Fruit fly (Drosophila melanogaster) whole organism, wandering third instar larva: ENCODE data around the gene CG13930.

ENCODE experiments used
- Abd-B ChIP-seq: fragments of >200 bp; optimal IDR thresholded peaks from 2 replicates; lab custom pipeline; 2017; ENCODE audit warnings: missing biosample characterization, missing genetic modification characterization
- CG32264 ChIP-seq: fragments of 200-800 bp; sonication (Bioruptor generic); optimal IDR thresholded peaks from 2 replicates; lab custom pipeline; 2016; ENCODE audit warnings: missing biosample characterization, missing genetic modification characterization
- CG9705 ChIP-seq: fragments of 200-800 bp; sonication (Bioruptor generic); optimal IDR thresholded peaks from 2 replicates; lab custom pipeline; 2018; ENCODE audit warnings: missing biosample characterization, mild to moderate bottlenecking, missing genetic modification characterization
- CrebA ChIP-seq: fragments of 200-800 bp; sonication (Bioruptor generic); optimal IDR thresholded peaks from 2 replicates; lab custom pipeline; 2016; ENCODE audit warnings: missing biosample characterization, mild to moderate bottlenecking, missing genetic modification characterization, borderline replicate concordance
- Dfd ChIP-seq: fragments of >200 bp; optimal IDR thresholded peaks from 2 replicates; lab custom pipeline; 2017; ENCODE audit warnings: missing biosample characterization, missing genetic modification characterization
- Dif ChIP-seq: fragments of 200-275, 200-300 bp; sonication (Bioruptor generic); optimal IDR thresholded peaks from 2 replicates; lab custom pipeline; 2018; ENCODE audit warnings: missing biosample characterization, missing genetic modification characterization; ENCODE audit not compliant: partially characterized antibody
- GATAd ChIP-seq: sonication (Bioruptor generic); optimal IDR thresholded peaks from 2 replicates; lab custom pipeline; 2016; ENCODE audit warnings: missing biosample characterization, missing genetic modification characterization
- HLH106 ChIP-seq: fragments of 200-800 bp; optimal IDR thresholded peaks from 3 replicates; lab custom pipeline; 2019; ENCODE audit warnings: missing biosample characterization, mild to moderate bottlenecking, missing genetic modification characterization, moderate library complexity
- Hnf4 ChIP-seq: fragments of 200-800 bp; sonication (Bioruptor generic); optimal IDR thresholded peaks from 2 replicates; lab custom pipeline; 2016; ENCODE audit warnings: missing biosample characterization, mild to moderate bottlenecking, missing genetic modification characterization
- Hr78 ChIP-seq: fragments of >200 bp; optimal IDR thresholded peaks from 2 replicates; lab custom pipeline; 2017; ENCODE audit warnings: missing biosample characterization, missing genetic modification characterization
- Hr83 ChIP-seq: fragments of 200-300 bp; sonication (Bioruptor generic); optimal IDR thresholded peaks from 2 replicates; lab custom pipeline; 2016; ENCODE audit warnings: missing biosample characterization, mild to moderate bottlenecking, missing genetic modification characterization, moderate library complexity; ENCODE audit not compliant: poor library complexity, severe bottlenecking
- Jra ChIP-seq: sonication (Bioruptor generic); optimal IDR thresholded peaks from 2 replicates; lab custom pipeline; 2016; ENCODE audit warnings: missing biosample characterization, missing genetic modification characterization
- Mio ChIP-seq: sonication (Bioruptor generic); optimal IDR thresholded peaks from 2 replicates; lab custom pipeline; 2016; ENCODE audit warnings: missing biosample characterization, missing genetic modification characterization
- Myc ChIP-seq: fragments of >200 bp; optimal IDR thresholded peaks from 2 replicates; lab custom pipeline; 2017
- N ChIP-seq: fragments of >200 bp; optimal IDR thresholded peaks from 2 replicates; lab custom pipeline; 2018; ENCODE audit warnings: missing biosample characterization, missing external identifiers, missing genetic modification characterization
- OdsH ChIP-seq: fragments of 200-800 bp; sonication (Bioruptor generic); optimal IDR thresholded peaks from 2 replicates; lab custom pipeline; 2016; ENCODE audit warnings: missing biosample characterization, mild to moderate bottlenecking, missing genetic modification characterization
- Rel ChIP-seq, 2 experiments: fragments of 200-800 bp; sonication (Bioruptor generic) in 1 of 2; optimal IDR thresholded peaks; 2 replicates in 1 of 2; 3 replicates in 1 of 2; lab custom pipeline; 2016 to 2019; ENCODE audit warnings: mild to moderate bottlenecking in 2 of 2, missing biosample characterization in 2 of 2, missing genetic modification characterization in 2 of 2, moderate library complexity in 1 of 2
- Sp1 ChIP-seq: fragments of 200-800 bp; sonication (Bioruptor generic); optimal IDR thresholded peaks from 3 replicates; lab custom pipeline; 2019; ENCODE audit warnings: missing biosample characterization, mild to moderate bottlenecking, missing genetic modification characterization, moderate library complexity
- Vsx2 ChIP-seq: fragments of 200-300, 225-300 bp; sonication (Bioruptor generic); optimal IDR thresholded peaks from 2 replicates; lab custom pipeline; 2018; ENCODE audit warnings: missing biosample characterization, missing genetic modification characterization; ENCODE audit not compliant: partially characterized antibody
- br ChIP-seq: fragments of 200-800 bp; sonication (Bioruptor generic); optimal IDR thresholded peaks from 2 replicates; lab custom pipeline; 2016; ENCODE audit warnings: missing biosample characterization, missing genetic modification characterization
- brk ChIP-seq: fragments of 200-800 bp; sonication (Bioruptor generic); optimal IDR thresholded peaks from 2 replicates; lab custom pipeline; 2016; ENCODE audit warnings: missing biosample characterization, mild to moderate bottlenecking, missing genetic modification characterization
- dl ChIP-seq, 2 experiments: fragments of 175-275, 200-275 bp in 1 of 2; fragments of 200-275 bp in 1 of 2; sonication (Bioruptor generic); optimal IDR thresholded peaks; lab custom pipeline; 2018; ENCODE audit warnings: mild to moderate bottlenecking in 2 of 2, missing biosample characterization in 2 of 2, missing genetic modification characterization in 2 of 2, moderate library complexity in 2 of 2; ENCODE audit not compliant: partially characterized antibody in 2 of 2, insufficient read depth in 1 of 2
- dmrt93B ChIP-seq: fragments of 200-800 bp; sonication (Bioruptor generic); optimal IDR thresholded peaks from 2 replicates; lab custom pipeline; 2018; ENCODE audit warnings: missing biosample characterization, mild to moderate bottlenecking, missing genetic modification characterization
- dsf ChIP-seq: sonication (Bioruptor generic); optimal IDR thresholded peaks from 2 replicates; lab custom pipeline; 2016; ENCODE audit warnings: missing biosample characterization, missing genetic modification characterization, borderline replicate concordance
- ey ChIP-seq: fragments of 200-800 bp; sonication (Bioruptor generic); optimal IDR thresholded peaks from 2 replicates; lab custom pipeline; 2016; ENCODE audit warnings: missing biosample characterization, missing genetic modification characterization
- foxo ChIP-seq, 2 experiments: fragments of 200-800 bp; sonication (Bioruptor generic); optimal IDR thresholded peaks; 2 replicates in 1 of 2; 3 replicates in 1 of 2; lab custom pipeline; 2016 to 2017; ENCODE audit warnings: missing biosample characterization in 2 of 2, missing genetic modification characterization in 2 of 2
- fru ChIP-seq: fragments of 200-800 bp; sonication (Bioruptor generic); optimal IDR thresholded peaks from 3 replicates; lab custom pipeline; 2016; ENCODE audit warnings: missing biosample characterization, mild to moderate bottlenecking, missing genetic modification characterization
- h ChIP-seq: fragments of 200-800 bp; sonication (Bioruptor generic); optimal IDR thresholded peaks from 3 replicates; lab custom pipeline; 2016; ENCODE audit warnings: missing biosample characterization, mild to moderate bottlenecking, missing genetic modification characterization
- jim ChIP-seq: fragments of 175-275, 200-325 bp; sonication (Bioruptor generic); optimal IDR thresholded peaks from 2 replicates; lab custom pipeline; 2016; ENCODE audit warnings: missing biosample characterization, mild to moderate bottlenecking, missing genetic modification characterization
- lola ChIP-seq: fragments of >200 bp; optimal IDR thresholded peaks from 2 replicates; lab custom pipeline; 2017; ENCODE audit warnings: missing biosample characterization, missing genetic modification characterization
- pan ChIP-seq: fragments of >200 bp; optimal IDR thresholded peaks from 2 replicates; lab custom pipeline; 2017
- psq ChIP-seq: fragments of 200-800 bp; sonication (Bioruptor generic); optimal IDR thresholded peaks from 3 replicates; lab custom pipeline; 2017; ENCODE audit warnings: missing biosample characterization, mild to moderate bottlenecking, missing genetic modification characterization, moderate library complexity
- rgr ChIP-seq: fragments of 200-800 bp; sonication (Bioruptor generic); optimal IDR thresholded peaks from 3 replicates; lab custom pipeline; 2016; ENCODE audit warnings: missing biosample characterization, mild to moderate bottlenecking, missing genetic modification characterization
- sage ChIP-seq: fragments of 200-800 bp; sonication (Bioruptor generic); optimal IDR thresholded peaks from 2 replicates; lab custom pipeline; 2016; ENCODE audit warnings: missing biosample characterization, mild to moderate bottlenecking, missing genetic modification characterization
- sv ChIP-seq: fragments of 200-800 bp; sonication (Bioruptor generic); optimal IDR thresholded peaks from 3 replicates; lab custom pipeline; 2016; ENCODE audit warnings: missing biosample characterization, missing genetic modification characterization
- tai ChIP-seq: sonication (Bioruptor generic); optimal IDR thresholded peaks from 2 replicates; lab custom pipeline; 2016; ENCODE audit warnings: missing biosample characterization, missing genetic modification characterization
- usp ChIP-seq: fragments of >200 bp; optimal IDR thresholded peaks from 2 replicates; lab custom pipeline; 2017; ENCODE audit warnings: missing biosample characterization, missing genetic modification characterization
- woc ChIP-seq: sonication (Bioruptor generic); optimal IDR thresholded peaks from 2 replicates; lab custom pipeline; 2016; ENCODE audit warnings: missing biosample characterization, mild to moderate bottlenecking, missing genetic modification characterization

Gene CG13930

DNA sequence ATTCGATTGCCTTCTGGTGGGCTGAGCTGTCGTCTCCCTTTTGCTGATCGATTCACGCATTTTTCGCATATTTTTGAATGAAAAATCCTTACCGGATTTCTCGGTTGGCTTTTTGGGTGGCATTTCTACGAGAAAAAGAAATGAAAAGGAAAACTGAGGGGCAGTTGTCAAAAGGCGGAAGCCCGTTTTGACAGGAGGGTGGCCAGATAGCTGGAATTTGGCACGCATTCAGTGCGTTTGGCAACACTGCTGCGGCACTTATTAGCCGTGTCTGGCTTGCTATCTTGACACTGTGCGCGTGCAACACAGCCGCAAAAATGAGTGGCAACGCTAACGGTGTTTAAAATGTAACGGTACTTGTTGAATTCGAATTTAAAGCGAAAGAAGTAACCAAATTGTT lies 4.0 kb downstream of the CG13930 start, which contains the start of gene RpL23A:
RpL23A (minus strand) TSS at position 151 of the 400 bp plus-strand sequence.
- TF ChIP-seq lola (GFP tag; lab: Kevin White, UChicago) (no peak), tai (no peak), psq (GFP tag; lab: Kevin White, UChicago) (peak; percentile 84), h (GFP tag; lab: Kevin White, UChicago) (peak; percentile 92), brk (no peak), Sp1 (GFP tag; lab: Kevin White, UChicago) (peak; percentile 89), dl (GFP tag; optimal IDR thresholded peaks at IDR 0.05; lab: Kevin White, UChicago; ENCODE audit: insufficient read depth in 1 of 2, partially characterized antibody in 2 of 2) (peak; percentile 4 to 13), OdsH (GFP tag; lab: Kevin White, UChicago) (peak; percentile 88), ey (peak; percentile 81), fru (GFP tag; lab: Kevin White, UChicago) (peak; percentile 89), jim (GFP tag; lab: Kevin White, UChicago) (peak; percentile 64), GATAd (GFP tag; lab: Kevin White, UChicago) (peak; percentile 48), Myc (peak; percentile 8), Dif (GFP tag; lab: Kevin White, UChicago) (peak; percentile 59), dmrt93B (GFP tag; lab: Kevin White, UChicago) (peak; percentile 96), CrebA (GFP tag; lab: Kevin White, UChicago) (no peak), Hr78 (no peak), br (GFP tag; lab: Kevin White, UChicago) (peak; percentile 93), pan (lab: Kevin White, UChicago) (no peak), Dfd (GFP tag; lab: Kevin White, UChicago) (no peak), sv (peak; percentile 95), HLH106 (peak; percentile 89), Mio (GFP tag; lab: Kevin White, UChicago) (peak; percentile 80), Jra (GFP tag; lab: Kevin White, UChicago) (peak; percentile 56), woc (GFP tag; lab: Kevin White, UChicago) (peak; percentile 32), rgr (GFP tag; lab: Kevin White, UChicago) (peak; percentile 96), dsf (GFP tag; lab: Kevin White, UChicago) (peak; percentile 53), Abd-B (GFP tag; lab: Kevin White, UChicago) (no peak), CG32264 (GFP tag; lab: Kevin White, UChicago) (peak; percentile 77), Vsx2 (GFP tag; lab: Kevin White, UChicago) (peak; percentile 93), CG9705 (GFP tag; lab: Kevin White, UChicago) (peak; percentile 94), usp (GFP tag; lab: Kevin White, UChicago) (no peak), sage (GFP tag; lab: Kevin White, UChicago) (peak; percentile 6), Hnf4 (GFP tag; lab: Kevin White, UChicago) (no peak), Hr83 (GFP tag; lab: Kevin White, UChicago) (peak; percentile 97), N (GFP tag; lab: Kevin White, UChicago) (no peak), Rel (GFP tag; optimal IDR thresholded peaks at IDR 0.05; lab: Kevin White, UChicago) (no peak), Rel (tag; optimal IDR thresholded peaks at IDR 0.05; lab: Kevin White, UChicago) (peak; percentile 70), foxo (GFP tag; optimal IDR thresholded peaks at IDR 0.05; lab: Kevin White, UChicago) (peak in 1 of 2 experiments; percentile 91)

DNA sequence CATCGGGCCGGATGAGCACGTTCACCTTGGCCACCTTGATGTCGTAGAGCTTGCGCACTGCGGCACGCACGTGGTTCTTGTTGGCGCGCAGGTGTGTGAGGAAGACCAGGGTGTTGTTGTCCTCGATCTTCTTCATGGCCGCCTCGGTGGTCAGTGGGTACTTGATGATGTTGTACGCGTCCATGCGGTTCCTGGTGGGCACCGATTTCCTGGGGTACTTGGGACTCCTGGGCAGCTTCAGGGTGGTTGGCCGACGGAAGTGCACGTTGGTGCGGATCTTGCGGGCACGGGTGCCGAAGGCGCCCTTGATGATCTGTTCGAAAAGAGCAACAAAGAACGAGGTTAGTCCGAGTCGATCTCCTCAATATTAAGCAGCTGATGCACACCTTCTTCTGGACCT lies 5.1 kb downstream of the CG13930 start:
- TF ChIP-seq Hr83 (GFP tag; lab: Kevin White, UChicago) (no peak), Dif (GFP tag; lab: Kevin White, UChicago) (no peak), HLH106 (no peak), Vsx2 (GFP tag; lab: Kevin White, UChicago) (no peak), ey (no peak), OdsH (GFP tag; lab: Kevin White, UChicago) (no peak), Jra (GFP tag; lab: Kevin White, UChicago) (no peak), Dfd (GFP tag; lab: Kevin White, UChicago) (no peak), fru (GFP tag; lab: Kevin White, UChicago) (no peak)
